Fruit fly (Drosophila melanogaster): ENCODE data around the gene Trpml.

Trpml gene

DNA sequence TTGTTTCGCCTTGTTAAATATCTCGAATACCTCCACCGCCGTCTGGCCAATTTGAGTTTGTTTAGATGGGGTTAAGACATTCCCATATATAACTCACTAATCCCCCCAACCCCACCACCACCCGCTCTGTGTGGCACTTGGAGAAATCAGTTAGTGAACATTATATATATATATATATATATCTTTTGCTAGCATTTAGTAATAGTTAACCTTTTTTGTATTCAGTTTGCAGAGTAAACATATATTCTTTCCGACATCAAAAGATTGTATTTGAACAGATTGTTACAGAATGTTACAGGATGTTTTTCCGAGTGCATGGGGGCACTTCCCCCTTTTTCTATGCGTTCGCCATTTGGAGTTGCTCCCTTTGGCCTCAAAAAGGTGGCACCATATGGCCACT, 47.6 kb downstream of the Trpml start:
- TF ChIP-seq Ptx1 (GFP tag; IDR thresholded peaks at IDR 0.05) (peak; percentile 58), Mrtf (GFP tag; IDR thresholded peaks at IDR 0.05) (peak; percentile 41; the same call in 1 of the 3 replicates), luna (GFP tag; optimal IDR thresholded peaks at IDR 0.05) (no peak), nmo (GFP tag; optimal IDR thresholded peaks at IDR 0.05) (peak; percentile 49), caup (GFP tag; optimal IDR thresholded peaks at IDR 0.05; ENCODE audit: severe bottlenecking) (no peak), zfh2 (GFP tag; optimal IDR thresholded peaks at IDR 0.05) (no peak), zen2 (GFP tag; IDR thresholded peaks at IDR 0.05; ENCODE audit: partially characterized antibody) (no peak), CG13775 (GFP tag; optimal IDR thresholded peaks at IDR 0.05) (no peak), CG7786 (GFP tag; optimal IDR thresholded peaks at IDR 0.05) (no peak), kay (GFP tag; optimal IDR thresholded peaks at IDR 0.05) (no peak), Drgx (GFP tag; IDR thresholded peaks at IDR 0.05) (no peak), CG14965 (GFP tag; optimal IDR thresholded peaks at IDR 0.05; ENCODE audit: borderline replicate concordance) (no peak), lbe (GFP tag; optimal IDR thresholded peaks at IDR 0.05) (no peak), CG2120 (GFP tag; optimal IDR thresholded peaks at IDR 0.05) (no peak), ATbp (GFP tag; optimal IDR thresholded peaks at IDR 0.05) (peak; percentile 53), schlank (tag; optimal IDR thresholded peaks at IDR 0.05) (no peak), CG4424 (GFP tag; optimal IDR thresholded peaks at IDR 0.05) (peak; percentile 43), wor (GFP tag; IDR thresholded peaks at IDR 0.05) (peak; percentile 38; the same call in 1 of the 2 replicates), pros (GFP tag; optimal IDR thresholded peaks at IDR 0.05) (no peak), dan (GFP tag; IDR thresholded peaks at IDR 0.05) (0 out of 2 replicates have a peak, but pooled peaks have one; percentile 9), CG8924 (tag; optimal IDR thresholded peaks at IDR 0.05) (peak; percentile 33), E2f1 (GFP tag; IDR thresholded peaks at IDR 0.05) (no peak), fru (optimal IDR thresholded peaks at IDR 0.05) (no peak), CG32772 (GFP tag; IDR thresholded peaks at IDR 0.05) (peak; percentile 57), CG18764 (GFP tag; optimal IDR thresholded peaks at IDR 0.05) (no peak), sd (tag; optimal IDR thresholded peaks at IDR 0.05) (peak; percentile 11), seq (GFP tag; IDR thresholded peaks at IDR 0.05) (no peak), Doc3 (GFP tag; IDR thresholded peaks at IDR 0.05; ENCODE audit: partially characterized antibody) (no peak), HmgD (GFP tag; optimal IDR thresholded peaks at IDR 0.05) (no peak), trem (tag; optimal IDR thresholded peaks at IDR 0.05) (no peak), pnt (GFP tag; optimal IDR thresholded peaks at IDR 0.05) (no peak), CG1603 (tag; optimal IDR thresholded peaks at IDR 0.05) (peak; percentile 7), CG7556 (GFP tag; optimal IDR thresholded peaks at IDR 0.05) (peak; percentile 18), CG10274 (GFP tag; optimal IDR thresholded peaks at IDR 0.05) (no peak), PHDP (tag; optimal IDR thresholded peaks at IDR 0.05) (peak; percentile 10), Scr (GFP tag; IDR thresholded peaks at IDR 0.05; ENCODE audit: partially characterized antibody) (no peak), ash1 (GFP tag; optimal IDR thresholded peaks at IDR 0.05) (no peak), Elba2 (GFP tag; optimal IDR thresholded peaks at IDR 0.05) (no peak), Poxn (GFP tag; IDR thresholded peaks at IDR 0.05) (no peak), ci (GFP tag; IDR thresholded peaks at IDR 0.05) (peak; percentile 77), sim (GFP tag; IDR thresholded peaks at IDR 0.05) (no peak), her (GFP tag; optimal IDR thresholded peaks at IDR 0.05) (no peak), fd64A (GFP tag; optimal IDR thresholded peaks at IDR 0.05) (no peak), CG8089 (GFP tag; optimal IDR thresholded peaks at IDR 0.05) (no peak), crc (GFP tag; optimal IDR thresholded peaks at IDR 0.05) (no peak), zen (tag; optimal IDR thresholded peaks at IDR 0.05) (no peak), lilli (GFP tag; optimal IDR thresholded peaks at IDR 0.05) (no peak), Vsx1 (GFP tag; optimal IDR thresholded peaks at IDR 0.05) (no peak), hb (GFP tag; IDR thresholded peaks at IDR 0.05; ENCODE audit: partially characterized antibody) (no peak), p53 (GFP tag; optimal IDR thresholded peaks at IDR 0.05) (no peak), CG6254 (GFP tag; optimal IDR thresholded peaks at IDR 0.05) (peak; percentile 40), bsh (GFP tag; optimal IDR thresholded peaks at IDR 0.05) (peak in 1 of 2 experiments; percentile 75)

All from whole organism, embryonic.